Worm (Caenorhabditis elegans) whole organism, young adult: ENCODE results near the gene cyp-13A7.

Source experiments
- F37B4.10 ChIP-seq: fragments of 200-800 bp; sonication (Bioruptor generic); IDR thresholded peaks from 2 replicates; pipeline ENCODE4 v1.3.6; 2022; ENCODE audit warnings: missing genetic modification characterization, missing compliant biosample characterization
- akir-1 ChIP-seq: fragments of 200-800 bp; sonication (Bioruptor generic); optimal IDR thresholded peaks from 2 replicates; lab custom pipeline; 2018; ENCODE audit warnings: mild to moderate bottlenecking, missing genetic modification characterization, moderate library complexity, missing compliant biosample characterization
- fkh-3 ChIP-seq: sonication (generic microtip); optimal IDR thresholded peaks from 2 replicates; lab custom pipeline; 2016; ENCODE audit warnings: mild to moderate bottlenecking, missing genetic modification characterization, missing compliant biosample characterization
- sdz-38 ChIP-seq: sonication (generic microtip); optimal IDR thresholded peaks from 2 replicates; lab custom pipeline; 2016; ENCODE audit warnings: missing genotype, missing genetic modification characterization, missing compliant biosample characterization
- unc-62 ChIP-seq: fragments of 150-350 bp; optimal IDR thresholded peaks from 2 replicates; lab custom pipeline; 2014; ENCODE audit warnings: missing biosample characterization, missing genetic modification reagents, missing genetic modification characterization
- ztf-18 ChIP-seq: sonication (generic microtip); optimal IDR thresholded peaks from 2 replicates; lab custom pipeline; 2016; ENCODE audit warnings: missing genotype, mild to moderate bottlenecking, missing genetic modification characterization, missing compliant biosample characterization

- TF ChIP-seq ztf-18 (tag; lab: Kevin White, UChicago) (no peak), F37B4.10 (GFP tag; lab: Robert Waterston, UW) (no peak), fkh-3 (tag; lab: Kevin White, UChicago) (no peak), sdz-38 (tag; lab: Kevin White, UChicago) (no peak), unc-62 (no peak), akir-1 (GFP tag; lab: Kevin White, UChicago) (no peak)
Observed at ce11 chrII:9775790-9776189, 27.6 kb upstream of the cyp-13A7 start, which contains the start of gene T10B9.9.
